Worm (Caenorhabditis elegans): ENCODE results near the gene sdz-36.

sdz-36 gene

ce11 chrIV:9690644-9691043, at the start of gene sdz-36:
sdz-36 (plus strand) TSS chrIV:9690944.
- no peak for TF ChIP-seq dmd-4 (tag; optimal IDR thresholded peaks at IDR 0.05)
- TF ChIP-seq lin-11 (tag; optimal IDR thresholded peaks at IDR 0.05) = no peak
- TF ChIP-seq ztf-11 (tag; optimal IDR thresholded peaks at IDR 0.05) = no peak
- TF ChIP-seq nhr-77 (tag; optimal IDR thresholded peaks at IDR 0.05) = no peak
- TF ChIP-seq skn-1 (tag; optimal IDR thresholded peaks at IDR 0.05) = no peak
- no peak for TF ChIP-seq blmp-1 (tag; optimal IDR thresholded peaks at IDR 0.05; ENCODE audit: insufficient read depth)
- no peak for TF ChIP-seq ZK546.5 (tag; optimal IDR thresholded peaks at IDR 0.05)
- TF ChIP-seq nhr-129 (tag; optimal IDR thresholded peaks at IDR 0.05) = no peak
- TF ChIP-seq ztf-1 (GFP tag; conservative IDR thresholded peaks at IDR 0.05) = no peak
- no peak for TF ChIP-seq aly-2 (tag; optimal IDR thresholded peaks at IDR 0.05)
- TF ChIP-seq nhr-237 (tag; optimal IDR thresholded peaks at IDR 0.05) = no peak
- no peak for TF ChIP-seq snpc-4 (tag; optimal IDR thresholded peaks at IDR 0.05)
- no peak for TF ChIP-seq C34F6.9 (tag; optimal IDR thresholded peaks at IDR 0.05)
- no peak for TF ChIP-seq nhr-12 (tag; optimal IDR thresholded peaks at IDR 0.05)
- TF ChIP-seq fos-1 (tag; optimal IDR thresholded peaks at IDR 0.05) = no peak
- no peak for TF ChIP-seq ztf-4 (tag; optimal IDR thresholded peaks at IDR 0.05)
- TF ChIP-seq lin-39 (tag; optimal IDR thresholded peaks at IDR 0.05) = no peak

- TF ChIP-seq mbf-1 (tag; optimal IDR thresholded peaks at IDR 0.05) = no peak
- no peak for TF ChIP-seq elt-3 (tag; optimal IDR thresholded peaks at IDR 0.05)
- no peak for TF ChIP-seq unc-62 (GFP tag; optimal IDR thresholded peaks at IDR 0.05)
- TF ChIP-seq ama-1 (optimal IDR thresholded peaks at IDR 0.05) = no peak
- TF ChIP-seq unc-55 (GFP tag; optimal IDR thresholded peaks at IDR 0.05) = no peak
- TF ChIP-seq C34F6.9 (tag; optimal IDR thresholded peaks at IDR 0.05) = no peak
- no peak for TF ChIP-seq nhr-12 (tag; optimal IDR thresholded peaks at IDR 0.05)
- TF ChIP-seq Y55F3AM.14 (GFP tag; optimal IDR thresholded peaks at IDR 0.05) = no peak
- TF ChIP-seq F13H6.1 (tag; optimal IDR thresholded peaks at IDR 0.05) = no peak
- no peak for TF ChIP-seq ztf-1 (GFP tag; conservative IDR thresholded peaks at IDR 0.05)
- no peak for TF ChIP-seq crh-2 (tag; optimal IDR thresholded peaks at IDR 0.05)
- TF ChIP-seq sma-9 (GFP tag; optimal IDR thresholded peaks at IDR 0.05) = no peak
- no peak for TF ChIP-seq sma-9 (tag; optimal IDR thresholded peaks at IDR 0.05)
- no peak for TF ChIP-seq skn-1 (tag; optimal IDR thresholded peaks at IDR 0.05)
- no peak for TF ChIP-seq nhr-23 (tag; optimal IDR thresholded peaks at IDR 0.05)
These were observed 48.8 kb upstream of the sdz-36 start, which contains the start of gene del-2 for ce11 chrIV:9641925-9642324. del-2 (minus strand) TSS chrIV:9642025.

ce11 chrIV:9643188-9643587, 47.6 kb upstream of the sdz-36 start, which contains the start of gene degl-2:
degl-2 (plus strand) TSS chrIV:9643488.
- TF ChIP-seq sma-9 (GFP tag; optimal IDR thresholded peaks at IDR 0.05) = no peak
- TF ChIP-seq sma-9 (tag; optimal IDR thresholded peaks at IDR 0.05) = no peak
- no peak for TF ChIP-seq mab-5 (tag; optimal IDR thresholded peaks at IDR 0.05)
- no peak for TF ChIP-seq aly-2 (tag; optimal IDR thresholded peaks at IDR 0.05)
- no peak for TF ChIP-seq nhr-25 (tag; optimal IDR thresholded peaks at IDR 0.05)
- TF ChIP-seq fos-1 (tag; optimal IDR thresholded peaks at IDR 0.05) = no peak
- TF ChIP-seq mbf-1 (tag; optimal IDR thresholded peaks at IDR 0.05) = no peak
- no peak for TF ChIP-seq nhr-6 (tag; optimal IDR thresholded peaks at IDR 0.05)
- TF ChIP-seq peb-1 (tag; optimal IDR thresholded peaks at IDR 0.05) = no peak
- TF ChIP-seq blmp-1 (tag; optimal IDR thresholded peaks at IDR 0.05; ENCODE audit: insufficient read depth) = no peak
- TF ChIP-seq sma-3 (GFP tag; optimal IDR thresholded peaks at IDR 0.05) = no peak
- TF ChIP-seq snpc-4 (tag; optimal IDR thresholded peaks at IDR 0.05) = no peak
- no peak for TF ChIP-seq nhr-12 (tag; optimal IDR thresholded peaks at IDR 0.05)
- no peak for TF ChIP-seq mdl-1 (tag; optimal IDR thresholded peaks at IDR 0.05)
- TF ChIP-seq ztf-1 (GFP tag; conservative IDR thresholded peaks at IDR 0.05) = no peak
- TF ChIP-seq nhr-129 (tag; optimal IDR thresholded peaks at IDR 0.05) = no peak
- TF ChIP-seq unc-55 (GFP tag; optimal IDR thresholded peaks at IDR 0.05) = no peak
- no peak for TF ChIP-seq lsy-2 (tag; optimal IDR thresholded peaks at IDR 0.05)

ce11 chrIV:9647789-9648361, 42.9 kb upstream of the sdz-36 start, which contains the start of gene amph-1:
amph-1 (minus strand) TSS chrIV:9647873.
- TF ChIP-seq sem-4 (tag; optimal IDR thresholded peaks at IDR 0.05) (no peak), elt-3 (tag; optimal IDR thresholded peaks at IDR 0.05) (no peak), C34F6.9 (tag; optimal IDR thresholded peaks at IDR 0.05) (peak; percentile 81), mab-5 (tag; optimal IDR thresholded peaks at IDR 0.05) (no peak), nhr-25 (tag; optimal IDR thresholded peaks at IDR 0.05) (no peak), snpc-4 (tag; optimal IDR thresholded peaks at IDR 0.05) (no peak), skn-1 (tag; optimal IDR thresholded peaks at IDR 0.05) (no peak), nhr-6 (tag; optimal IDR thresholded peaks at IDR 0.05) (no peak), mdl-1 (tag; optimal IDR thresholded peaks at IDR 0.05) (no peak), lsy-2 (tag; optimal IDR thresholded peaks at IDR 0.05) (peak in 1 of 2 experiments; percentile 41), dmd-4 (tag; optimal IDR thresholded peaks at IDR 0.05) (no peak), elt-1 (tag; optimal IDR thresholded peaks at IDR 0.05) (no peak), lin-11 (tag; optimal IDR thresholded peaks at IDR 0.05) (no peak), R02D3.7 (tag; optimal IDR thresholded peaks at IDR 0.05) (no peak), nhr-10 (tag; optimal IDR thresholded peaks at IDR 0.05) (no peak), ZK546.5 (tag; optimal IDR thresholded peaks at IDR 0.05) (no peak), mbf-1 (tag; optimal IDR thresholded peaks at IDR 0.05) (no peak), sma-9 (GFP tag; optimal IDR thresholded peaks at IDR 0.05) (peak; percentile 51), sma-9 (tag; optimal IDR thresholded peaks at IDR 0.05) (no peak), egl-27 (tag; optimal IDR thresholded peaks at IDR 0.05) (no peak), nhr-23 (tag; optimal IDR thresholded peaks at IDR 0.05) (no peak), nhr-21 (tag; optimal IDR thresholded peaks at IDR 0.05) (peak; percentile 2), sma-3 (GFP tag; optimal IDR thresholded peaks at IDR 0.05) (peak; percentile 1), nhr-11 (tag; optimal IDR thresholded peaks at IDR 0.05) (no peak), unc-39 (tag; optimal IDR thresholded peaks at IDR 0.05) (no peak), ceh-16 (tag; optimal IDR thresholded peaks at IDR 0.05) (no peak), lin-13 (GFP tag; optimal IDR thresholded peaks at IDR 0.05) (no peak), ama-1 (optimal IDR thresholded peaks at IDR 0.05) (no peak)

Data from whole organism, L2 larva.